Worm (Caenorhabditis elegans) whole organism, early embryonic: ENCODE data around the gene C03B1.3.

Experiments used
- B0310.2 ChIP-seq: sonication (generic microtip); optimal IDR thresholded peaks from 2 replicates; lab custom pipeline; 2016; ENCODE audit warnings: mild to moderate bottlenecking, missing genetic modification characterization, missing compliant biosample characterization
- ama-1 ChIP-seq: fragments of 150-350 bp; optimal IDR thresholded peaks from 2 replicates; lab custom pipeline; 2014
- ets-7 ChIP-seq: sonication (generic microtip); optimal IDR thresholded peaks from 2 replicates; lab custom pipeline; 2016; ENCODE audit warnings: missing genotype, missing genetic modification characterization, missing compliant biosample characterization
- pes-1 ChIP-seq: fragments of 200-800 bp; sonication (Bioruptor generic); IDR thresholded peaks from 2 replicates; pipeline ENCODE4 v1.3.6; 2022; ENCODE audit warnings: missing genetic modification reagents, missing genetic modification characterization, missing compliant biosample characterization
- tbx-11 ChIP-seq: fragments of 200-800 bp; sonication (Bioruptor generic); IDR thresholded peaks from 2 replicates; pipeline ENCODE4 v1.3.6; 2022; ENCODE audit warnings: missing genetic modification characterization, missing compliant biosample characterization

- TF ChIP-seq ama-1 (lab: Kevin White, UChicago) = no peak
- no peak for TF ChIP-seq ets-7
- no peak for TF ChIP-seq tbx-11
- no peak for TF ChIP-seq pes-1
- TF ChIP-seq B0310.2 (tag; lab: Kevin White, UChicago) = no peak
Observed at ce11 chrX:6377634-6378288, 11.9 kb downstream of the C03B1.3 start, which contains the start of gene lmp-1.
